Fruit fly (Drosophila melanogaster): Measurements from ENCODE around the gene CG31769.
A peak's percentile ranks its signal among the peaks of the same experiment; 100 is the strongest.

CG31769 gene

DNA sequence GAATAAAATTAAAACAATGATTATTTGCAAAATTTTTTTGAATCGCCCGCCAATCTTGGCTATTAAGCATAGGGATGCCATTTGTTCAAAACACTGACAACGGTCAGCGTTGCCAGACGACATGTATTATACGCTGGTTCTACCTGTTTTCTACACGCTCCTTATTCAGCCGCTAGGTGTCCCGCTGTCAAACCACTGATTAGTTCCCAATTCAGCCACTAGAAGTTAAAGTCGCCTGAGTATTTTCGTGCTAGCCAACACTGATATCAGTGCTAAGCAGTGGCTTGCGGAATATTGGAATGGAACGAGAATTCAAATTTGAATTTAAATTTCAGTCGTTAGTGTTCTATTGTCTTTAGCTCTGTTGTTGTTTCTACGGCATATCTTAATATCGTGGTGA is 15.9 kb downstream of the CG31769 start (continued):
- TF ChIP-seq CG5953 (GFP tag; IDR thresholded peaks at IDR 0.05) (no peak), croc (GFP tag; conservative IDR thresholded peaks at IDR 0.05) (peak; percentile 16; the same call in 1 of the 3 replicates), Lhr (GFP tag; optimal IDR thresholded peaks at IDR 0.05) (peak; percentile 81), fu2 (GFP tag; optimal IDR thresholded peaks at IDR 0.05) (no peak), CG31365 (tag; optimal IDR thresholded peaks at IDR 0.05) (no peak), CG31388 (GFP tag; optimal IDR thresholded peaks at IDR 0.05) (no peak), Taf1 (GFP tag; IDR thresholded peaks at IDR 0.05) (no peak), so (GFP tag; IDR thresholded peaks at IDR 0.05) (no peak), B-H2 (GFP tag; optimal IDR thresholded peaks at IDR 0.05) (peak; percentile 26), lbe (GFP tag; optimal IDR thresholded peaks at IDR 0.05) (no peak), Xrp1 (GFP tag; IDR thresholded peaks at IDR 0.05) (peak; percentile 57), CG12391 (tag; optimal IDR thresholded peaks at IDR 0.05) (no peak), tgo (GFP tag; IDR thresholded peaks at IDR 0.05) (no peak; the same call in 2 of the 3 replicates), Hmx (GFP tag; optimal IDR thresholded peaks at IDR 0.05) (no peak), shn (GFP tag; optimal IDR thresholded peaks at IDR 0.05) (peak; percentile 60), CG14860 (GFP tag; IDR thresholded peaks at IDR 0.05; ENCODE audit: partially characterized antibody) (no peak), PHDP (tag; optimal IDR thresholded peaks at IDR 0.05) (no peak), Camta (GFP tag; optimal IDR thresholded peaks at IDR 0.05) (peak; percentile 20), Blimp-1 (GFP tag; optimal IDR thresholded peaks at IDR 0.05) (no peak), Fer3 (tag; optimal IDR thresholded peaks at IDR 0.05) (no peak), danr (GFP tag; IDR thresholded peaks at IDR 0.05) (no peak), ham (GFP tag; IDR thresholded peaks at IDR 0.05) (no peak), gcm2 (GFP tag; optimal IDR thresholded peaks at IDR 0.05) (no peak), Mad (GFP tag; optimal IDR thresholded peaks at IDR 0.05) (no peak), CG4707 (GFP tag; optimal IDR thresholded peaks at IDR 0.05) (no peak), stc (GFP tag; IDR thresholded peaks at IDR 0.05) (no peak), Optix (GFP tag; IDR thresholded peaks at IDR 0.05) (no peak), vnd (GFP tag; IDR thresholded peaks at IDR 0.05; ENCODE audit: partially characterized antibody) (no peak), ac (GFP tag; optimal IDR thresholded peaks at IDR 0.05) (no peak), CG17186 (GFP tag; optimal IDR thresholded peaks at IDR 0.05) (no peak), CG9876 (GFP tag; optimal IDR thresholded peaks at IDR 0.05) (peak; percentile 61), Stat92E (GFP tag; optimal IDR thresholded peaks at IDR 0.05) (no peak), ERR (GFP tag; optimal IDR thresholded peaks at IDR 0.05) (no peak), HLHmδ (GFP tag; optimal IDR thresholded peaks at IDR 0.05) (no peak), luna (GFP tag; optimal IDR thresholded peaks at IDR 0.05) (peak; percentile 21), ems (GFP tag; optimal IDR thresholded peaks at IDR 0.05) (peak; percentile 24), CG34376 (GFP tag; optimal IDR thresholded peaks at IDR 0.05) (no peak), Aef1 (GFP tag; IDR thresholded peaks at IDR 0.05) (no peak; the same call in 2 of the 3 replicates), tx (GFP tag; optimal IDR thresholded peaks at IDR 0.05) (peak; percentile 21), CG33213 (GFP tag; optimal IDR thresholded peaks at IDR 0.05) (peak; percentile 72), pum (GFP tag; optimal IDR thresholded peaks at IDR 0.05) (peak; percentile 25), wdn (GFP tag; IDR thresholded peaks at IDR 0.05) (no peak), Bteb2 (GFP tag; optimal IDR thresholded peaks at IDR 0.05) (no peak), CG12744 (GFP tag; optimal IDR thresholded peaks at IDR 0.05) (no peak), CG34422 (GFP tag; IDR thresholded peaks at IDR 0.05) (no peak; the same call in 1 of the 3 replicates), CG5245 (GFP tag; optimal IDR thresholded peaks at IDR 0.05) (peak; percentile 27), CG16863 (GFP tag; optimal IDR thresholded peaks at IDR 0.05) (peak; percentile 28), CG14014 (GFP tag; IDR thresholded peaks at IDR 0.05) (no peak), CG2202 (tag; optimal IDR thresholded peaks at IDR 0.05) (no peak), CG4617 (GFP tag; optimal IDR thresholded peaks at IDR 0.05; ENCODE audit: borderline replicate concordance) (peak; percentile 1), hbn (GFP tag; IDR thresholded peaks at IDR 0.05; ENCODE audit: partially characterized antibody) (no peak), CG7963 (GFP tag; IDR thresholded peaks at IDR 0.05; ENCODE audit: partially characterized antibody) (no peak)

Data from whole organism, embryonic.